Worm (Caenorhabditis elegans): ENCODE data around the gene cnnm-5.
A peak's percentile ranks its signal among the peaks of the same experiment; 100 is the strongest.

cnnm-5 gene

DNA sequence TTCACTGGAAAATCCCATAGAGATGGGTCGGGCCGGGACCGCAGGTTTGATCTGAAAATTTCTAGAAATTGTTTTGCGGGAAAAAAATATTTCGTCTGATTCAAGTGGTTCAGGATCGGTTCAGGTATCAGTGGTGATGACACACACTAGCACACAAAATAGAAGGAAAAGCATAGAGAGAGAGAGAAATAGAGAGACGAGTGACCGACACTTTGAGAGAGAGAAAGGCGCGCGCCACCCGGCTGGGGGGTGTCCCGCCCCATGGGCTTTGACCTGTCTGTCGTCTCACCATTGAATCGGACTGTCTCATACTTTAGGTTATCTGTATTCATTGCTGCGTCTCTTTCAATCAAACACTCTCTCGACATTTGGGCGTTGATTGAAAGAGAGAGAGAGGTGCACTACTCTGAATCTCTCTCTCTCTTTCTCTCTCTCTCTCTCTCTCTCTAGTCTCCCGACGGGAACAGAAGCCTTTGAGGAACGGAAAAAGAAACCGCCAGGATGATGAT lies 42.5 kb downstream of the cnnm-5 start, which contains the start of gene acy-3 (continued):
- peak; percentile 62 for TF ChIP-seq nhr-20 (tag; optimal IDR thresholded peaks at IDR 0.05)

DNA sequence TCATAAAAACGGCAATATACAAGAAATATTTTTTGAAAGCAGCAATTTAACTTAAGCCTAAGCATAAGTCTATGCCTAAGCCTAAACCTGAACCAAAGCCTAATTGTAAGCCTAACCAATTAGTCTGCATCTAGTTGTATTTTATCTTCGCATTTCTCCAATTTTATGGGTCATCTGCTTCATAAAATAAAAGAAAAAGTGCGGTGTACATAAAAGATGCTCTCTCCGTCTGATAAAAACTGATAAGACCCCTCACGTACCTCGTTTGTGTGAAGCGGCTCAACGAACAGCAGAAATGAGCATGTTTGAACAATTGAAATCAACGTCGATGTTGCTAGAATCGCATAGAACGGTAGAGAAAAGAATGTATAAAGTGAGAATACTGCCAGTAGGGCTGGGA lies 43.9 kb downstream of the cnnm-5 start:
- TF ChIP-seq lin-35 (GFP tag; optimal IDR thresholded peaks at IDR 0.05), result peak in 1 of 2 experiments; percentile 6
- TF ChIP-seq ceh-8 (GFP tag; optimal IDR thresholded peaks at IDR 0.05), result no peak
- peak; percentile 19 for TF ChIP-seq elt-2 (tag; optimal IDR thresholded peaks at IDR 0.05)

DNA sequence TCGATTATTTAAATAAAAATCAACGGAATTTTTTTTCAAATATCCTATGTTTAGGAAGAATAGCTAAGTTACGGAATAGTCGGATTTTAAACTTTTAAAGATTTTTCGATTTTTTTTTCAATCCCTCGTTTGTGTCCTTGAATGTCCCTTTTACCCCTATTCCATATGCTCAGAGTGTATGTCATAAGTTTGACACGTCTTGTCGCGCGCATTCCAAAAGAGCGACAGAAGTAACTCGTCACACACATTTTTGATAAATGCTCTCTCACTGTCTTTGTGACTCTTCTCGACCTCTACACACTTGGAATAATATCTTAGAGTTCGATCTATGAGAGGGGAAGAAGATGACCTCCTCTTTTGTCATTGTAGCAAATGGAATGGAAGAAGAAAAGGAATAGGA lies 45.1 kb downstream of the cnnm-5 start:
- TF ChIP-seq rnt-1 (tag; optimal IDR thresholded peaks at IDR 0.05) (peak; percentile 4), egl-13 (tag; optimal IDR thresholded peaks at IDR 0.05) (no peak), hpl-2 (GFP tag; optimal IDR thresholded peaks at IDR 0.05) (no peak), sup-37 (GFP tag; optimal IDR thresholded peaks at IDR 0.05) (no peak), lin-14 (GFP tag; optimal IDR thresholded peaks at IDR 0.05) (peak; percentile 39)

DNA sequence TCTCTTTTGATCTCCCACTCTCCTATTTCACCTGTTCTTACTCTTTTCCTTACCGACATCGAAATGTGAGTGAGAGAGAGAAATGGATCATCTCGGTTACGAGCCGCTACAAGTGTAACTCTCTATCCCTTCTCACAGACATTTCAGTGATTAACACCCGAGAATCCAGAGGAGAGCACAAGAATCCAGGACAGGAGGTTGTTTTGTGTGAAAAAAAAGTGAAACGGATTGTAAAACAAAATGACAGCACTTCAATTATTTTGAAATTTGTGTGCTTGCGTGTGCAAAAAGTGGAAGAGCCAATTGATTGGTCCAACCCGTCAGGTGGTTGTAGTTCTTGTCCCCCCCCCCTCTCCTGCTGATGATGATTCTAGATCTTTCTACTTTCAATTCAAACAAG lies 46.2 kb downstream of the cnnm-5 start:
- TF ChIP-seq Y116A8C.19 (tag; optimal IDR thresholded peaks at IDR 0.05; ENCODE audit: borderline replicate concordance) (no peak), unc-62 (GFP tag; optimal IDR thresholded peaks at IDR 0.05) (no peak), mef-2 (tag; optimal IDR thresholded peaks at IDR 0.05) (no peak), rnt-1 (tag; optimal IDR thresholded peaks at IDR 0.05) (peak; percentile 75), lsy-2 (tag; optimal IDR thresholded peaks at IDR 0.05) (peak; percentile 19 to 74), C16A3.4 (tag; optimal IDR thresholded peaks at IDR 0.05) (peak; percentile 14), hpl-2 (GFP tag; optimal IDR thresholded peaks at IDR 0.05) (no peak), alr-1 (tag; optimal IDR thresholded peaks at IDR 0.05; ENCODE audit: borderline replicate concordance) (no peak), snu-23 (GFP tag; optimal IDR thresholded peaks at IDR 0.05) (peak; percentile 59), ceh-63 (GFP tag; optimal IDR thresholded peaks at IDR 0.05) (no peak), egl-27 (tag; optimal IDR thresholded peaks at IDR 0.05) (no peak), dpl-1 (GFP tag; optimal IDR thresholded peaks at IDR 0.05) (no peak), unc-130 (tag; optimal IDR thresholded peaks at IDR 0.05) (peak; percentile 27), elt-2 (tag; optimal IDR thresholded peaks at IDR 0.05) (no peak), lin-14 (GFP tag; optimal IDR thresholded peaks at IDR 0.05) (peak; percentile 73), efl-1 (optimal IDR thresholded peaks at IDR 0.05) (peak in 1 of 2 experiments; percentile 21), efl-1 (GFP tag; optimal IDR thresholded peaks at IDR 0.05 in 1 of 2) (no peak), nhr-71 (tag; optimal IDR thresholded peaks at IDR 0.05) (peak; percentile 76), vab-15 (tag; optimal IDR thresholded peaks at IDR 0.05) (peak; percentile 31), nhr-20 (tag; optimal IDR thresholded peaks at IDR 0.05) (peak; percentile 43), nhr-11 (tag; optimal IDR thresholded peaks at IDR 0.05) (peak; percentile 8), ztf-4 (tag; optimal IDR thresholded peaks at IDR 0.05) (no peak), fkh-10 (GFP tag; optimal IDR thresholded peaks at IDR 0.05) (no peak), mep-1 (tag; optimal IDR thresholded peaks at IDR 0.05) (peak; percentile 20), nhr-19 (GFP tag; conservative IDR thresholded peaks at IDR 0.05) (peak; percentile 53)

DNA sequence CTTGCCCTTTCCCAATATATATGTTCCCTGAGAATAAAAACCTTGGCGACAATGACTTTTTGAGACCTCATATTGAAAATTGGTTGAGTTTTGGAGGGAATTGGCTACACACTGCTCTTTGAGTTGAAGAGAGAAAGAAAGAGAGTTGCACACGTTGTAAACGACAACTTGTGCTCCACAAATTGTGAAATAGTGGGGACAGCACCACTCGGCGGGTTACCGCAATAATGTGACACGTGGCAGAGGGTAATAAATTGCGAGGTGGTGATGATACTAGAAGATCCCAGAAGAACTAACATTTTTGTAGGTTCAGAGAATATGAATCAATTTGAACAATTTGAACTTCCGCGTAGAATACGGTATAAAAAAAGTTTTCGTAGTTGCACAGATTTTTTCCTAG lies 47.2 kb downstream of the cnnm-5 start:
- TF ChIP-seq lin-14 (GFP tag; optimal IDR thresholded peaks at IDR 0.05) (peak; percentile 52), mef-2 (tag; optimal IDR thresholded peaks at IDR 0.05) (no peak), nhr-237 (tag; optimal IDR thresholded peaks at IDR 0.05) (no peak), lin-15B (tag; optimal IDR thresholded peaks at IDR 0.05) (no peak), jun-1 (tag; optimal IDR thresholded peaks at IDR 0.05) (no peak), egl-27 (tag; optimal IDR thresholded peaks at IDR 0.05) (no peak), mdl-1 (tag; optimal IDR thresholded peaks at IDR 0.05) (peak in 1 of 2 experiments; percentile 46), lsy-2 (tag; optimal IDR thresholded peaks at IDR 0.05) (peak; percentile 8 to 20), lin-13 (GFP tag; optimal IDR thresholded peaks at IDR 0.05) (no peak), ets-5 (GFP tag; IDR thresholded peaks at IDR 0.05) (no peak), ama-1 (optimal IDR thresholded peaks at IDR 0.05) (no peak), Y116A8C.19 (tag; optimal IDR thresholded peaks at IDR 0.05; ENCODE audit: borderline replicate concordance) (no peak), zip-4 (GFP tag; optimal IDR thresholded peaks at IDR 0.05) (no peak), hpl-2 (GFP tag; optimal IDR thresholded peaks at IDR 0.05) (no peak), alr-1 (tag; optimal IDR thresholded peaks at IDR 0.05; ENCODE audit: borderline replicate concordance) (no peak), mab-9 (GFP tag; IDR thresholded peaks at IDR 0.05) (no peak), zag-1 (tag; optimal IDR thresholded peaks at IDR 0.05) (no peak), snu-23 (GFP tag; optimal IDR thresholded peaks at IDR 0.05) (peak; percentile 21), ztf-4 (tag; optimal IDR thresholded peaks at IDR 0.05) (no peak), xbp-1 (tag; optimal IDR thresholded peaks at IDR 0.05) (no peak), unc-130 (tag; optimal IDR thresholded peaks at IDR 0.05) (peak; percentile 27), unc-86 (tag; optimal IDR thresholded peaks at IDR 0.05) (no peak), sup-37 (GFP tag; optimal IDR thresholded peaks at IDR 0.05) (no peak), lir-3 (tag; optimal IDR thresholded peaks at IDR 0.05; ENCODE audit: poor library complexity) (no peak), ces-1 (GFP tag; optimal IDR thresholded peaks at IDR 0.05) (no peak), fkh-10 (GFP tag; optimal IDR thresholded peaks at IDR 0.05) (no peak), nhr-71 (tag; optimal IDR thresholded peaks at IDR 0.05) (peak; percentile 58)

Measured in whole organism, L1 larva.